Worm (Caenorhabditis elegans) whole organism, L1 larva: Measurements from ENCODE around the gene Y41D4B.4.

Source experiments
- ces-1 ChIP-seq: fragments of 150-350 bp; optimal IDR thresholded peaks from 2 replicates; lab custom pipeline; 2014; ENCODE audit warnings: missing biosample characterization, missing genetic modification reagents, missing genetic modification characterization
- dpl-1 ChIP-seq, 3 experiments: fragments of 150-350 bp in 2 of 3; sonication (generic microtip) in 1 of 3; optimal IDR thresholded peaks; 2 replicates each; lab custom pipeline; 2014 to 2017; ENCODE audit warnings: missing biosample characterization in 3 of 3, missing genetic modification characterization in 3 of 3, missing genetic modification reagents in 3 of 3
- efl-3 ChIP-seq: fragments of 200-800 bp; sonication (Bioruptor generic); optimal IDR thresholded peaks from 2 replicates; lab custom pipeline; 2018; ENCODE audit warnings: mild to moderate bottlenecking, missing genetic modification characterization, missing compliant biosample characterization
- elt-2 ChIP-seq: sonication (generic microtip); optimal IDR thresholded peaks from 2 replicates; lab custom pipeline; 2016; ENCODE audit warnings: missing genetic modification characterization, mild to moderate bottlenecking, inconsistent platforms, missing compliant biosample characterization, missing genetic modification reagents
- nhr-28 ChIP-seq: fragments of 150-350 bp; optimal IDR thresholded peaks from 2 replicates; lab custom pipeline; 2014; ENCODE audit warnings: missing biosample characterization, missing genetic modification characterization
- pqm-1 ChIP-seq: sonication (generic microtip); optimal IDR thresholded peaks from 3 replicates; lab custom pipeline; 2017; ENCODE audit warnings: missing biosample characterization, missing genetic modification characterization
- unc-130 ChIP-seq: fragments of 150-350 bp; optimal IDR thresholded peaks from 2 replicates; lab custom pipeline; 2017; ENCODE audit warnings: missing biosample characterization, missing genetic modification characterization, inconsistent platforms
- unc-98 ChIP-seq: fragments of 200-800 bp; sonication (Bioruptor generic); IDR thresholded peaks from 2 replicates; pipeline ENCODE4 v1.3.6; 2022; ENCODE audit warnings: missing genetic modification characterization, missing compliant biosample characterization
- vab-15 ChIP-seq: sonication (generic microtip); optimal IDR thresholded peaks from 2 replicates; lab custom pipeline; 2017; ENCODE audit warnings: missing genotype, mild to moderate bottlenecking, missing genetic modification characterization, missing compliant biosample characterization
- zag-1 ChIP-seq: fragments of 150-350 bp; optimal IDR thresholded peaks from 2 replicates; lab custom pipeline; 2014; ENCODE audit warnings: missing biosample characterization, missing genetic modification characterization
- ztf-11 ChIP-seq, 2 experiments: sonication (generic microtip); optimal IDR thresholded peaks; 2 replicates each; lab custom pipeline; 2016 to 2017; ENCODE audit warnings: missing genetic modification characterization in 2 of 2, missing biosample characterization in 1 of 2, missing compliant biosample characterization in 1 of 2
- ztf-4 ChIP-seq: fragments of 150-350 bp; optimal IDR thresholded peaks from 2 replicates; lab custom pipeline; 2014; ENCODE audit warnings: missing biosample characterization, missing genetic modification characterization

DNA sequence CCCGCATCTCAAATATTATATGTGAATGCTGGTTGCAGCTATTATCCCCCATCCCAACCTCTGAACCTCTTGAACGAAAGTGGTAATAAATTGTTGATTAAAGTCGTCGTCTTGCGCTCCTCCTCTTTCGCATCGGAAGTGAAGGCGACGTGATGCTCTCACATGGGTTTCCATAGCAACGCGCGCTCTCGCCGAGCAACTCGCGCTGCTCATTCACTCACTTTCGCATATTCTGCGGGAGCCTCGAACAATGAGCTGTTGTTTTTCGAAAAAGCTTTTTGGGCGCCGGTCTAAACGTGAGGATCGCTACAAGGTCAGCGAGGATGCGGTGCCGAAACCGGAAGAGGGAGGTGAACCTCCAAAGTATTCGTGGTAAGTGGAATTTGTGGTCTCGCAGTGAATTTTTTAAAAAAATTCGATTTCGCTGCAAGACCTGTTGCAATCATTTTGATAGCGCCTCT, 51.1 kb downstream of the Y41D4B.4 start, which contains the start of gene rpi-2:
- no peak for TF ChIP-seq unc-130 (tag; lab: Kevin White, UChicago)
- no peak for TF ChIP-seq elt-2
- TF ChIP-seq nhr-28 (tag; lab: Kevin White, UChicago): no peak
- TF ChIP-seq efl-3 (GFP tag; lab: Kevin White, UChicago): no peak
- no peak for TF ChIP-seq pqm-1
- TF ChIP-seq ces-1: no peak
- TF ChIP-seq unc-98: no peak
- no peak for TF ChIP-seq dpl-1 (GFP tag; optimal IDR thresholded peaks at IDR 0.05; lab: Kevin White, UChicago)
- no peak for TF ChIP-seq zag-1 (tag; lab: Kevin White, UChicago)
- no peak for TF ChIP-seq ztf-11 (tag; optimal IDR thresholded peaks at IDR 0.05; lab: Kevin White, UChicago)
- TF ChIP-seq vab-15: no peak
- TF ChIP-seq ztf-4: no peak
